Fruit fly (Drosophila melanogaster) whole organism, prepupa: ENCODE measurements around the gene CG14803.
A peak's percentile ranks its signal among the peaks of the same experiment; 100 is the strongest.

Source experiments
- CG10669 ChIP-seq: fragments of 200-800 bp; sonication (Bioruptor generic); optimal IDR thresholded peaks from 3 replicates; lab custom pipeline; 2018; ENCODE audit warnings: missing biosample characterization, mild to moderate bottlenecking, missing genetic modification characterization, moderate library complexity
- CG11294 ChIP-seq: fragments of 200-800 bp; sonication (Bioruptor generic); IDR thresholded peaks from 2 replicates; pipeline ENCODE4 v1.3.6; 2022; ENCODE audit warnings: missing biosample characterization, missing genetic modification characterization
- CG11762 ChIP-seq: fragments of 200-800 bp; sonication (Bioruptor generic); optimal IDR thresholded peaks from 3 replicates; lab custom pipeline; 2016; ENCODE audit warnings: missing biosample characterization, missing genetic modification characterization; ENCODE audit not compliant: insufficient read depth
- CG15336 ChIP-seq: fragments of 200-800 bp; sonication (Bioruptor generic); IDR thresholded peaks from 2 replicates; pipeline ENCODE4 v1.3.6; 2022; ENCODE audit warnings: missing biosample characterization, missing genetic modification characterization
- CG1621 ChIP-seq: fragments of 200-800 bp; sonication (Bioruptor generic); optimal IDR thresholded peaks from 3 replicates; lab custom pipeline; 2018; ENCODE audit warnings: missing biosample characterization, mild to moderate bottlenecking, missing genetic modification characterization
- CG16779 ChIP-seq: fragments of 200-800 bp; sonication (Bioruptor generic); optimal IDR thresholded peaks from 3 replicates; lab custom pipeline; 2017; ENCODE audit warnings: missing biosample characterization, mild to moderate bottlenecking, missing genetic modification characterization
- CG31627 ChIP-seq: fragments of 200-800 bp; sonication (Bioruptor generic); optimal IDR thresholded peaks from 3 replicates; lab custom pipeline; 2016; ENCODE audit warnings: missing biosample characterization, missing genetic modification characterization
- CG34406 ChIP-seq: fragments of 200-800 bp; sonication (Bioruptor generic); optimal IDR thresholded peaks from 3 replicates; lab custom pipeline; 2016; ENCODE audit warnings: missing biosample characterization, missing genetic modification characterization
- CG3919 ChIP-seq: fragments of 200-800 bp; sonication (Bioruptor generic); optimal IDR thresholded peaks from 3 replicates; lab custom pipeline; 2016; ENCODE audit warnings: missing biosample characterization, missing genetic modification characterization
- CG6163 ChIP-seq: fragments of 200-800 bp; sonication (Bioruptor generic); IDR thresholded peaks from 3 replicates; pipeline ENCODE4 v1.3.6; 2022; ENCODE audit warnings: missing biosample characterization, missing genetic modification characterization
- CG6276 ChIP-seq: fragments of 200-800 bp; sonication (Bioruptor generic); optimal IDR thresholded peaks from 2 replicates; lab custom pipeline; 2017; ENCODE audit warnings: missing biosample characterization, mild to moderate bottlenecking, missing genetic modification characterization
- CG6808 ChIP-seq: fragments of 200-800 bp; sonication (Bioruptor generic); optimal IDR thresholded peaks from 3 replicates; lab custom pipeline; 2017; ENCODE audit warnings: missing biosample characterization, missing genetic modification characterization, mild to moderate bottlenecking, moderate library complexity, missing genetic modification reagents
- CG8632 ChIP-seq: fragments of 200-800 bp; sonication (Bioruptor generic); optimal IDR thresholded peaks from 3 replicates; lab custom pipeline; 2016; ENCODE audit warnings: missing biosample characterization, missing genetic modification characterization
- CG9139 ChIP-seq: fragments of 200-800 bp; sonication (Bioruptor generic); optimal IDR thresholded peaks from 3 replicates; lab custom pipeline; 2017; ENCODE audit warnings: missing biosample characterization, mild to moderate bottlenecking, missing genetic modification characterization
- Eip78C ChIP-seq: fragments of 200-800 bp; sonication (Bioruptor generic); peaks from one replicate; lab custom pipeline; 2016; ENCODE audit warnings: missing biosample characterization, missing genetic modification characterization
- Eip93F ChIP-seq: fragments of 200-800 bp; sonication (Bioruptor generic); optimal IDR thresholded peaks from 2 replicates; lab custom pipeline; 2016; ENCODE audit warnings: missing biosample characterization, mild to moderate bottlenecking, missing genetic modification characterization
- Ets96B ChIP-seq: fragments of 200-800 bp; optimal IDR thresholded peaks from 2 replicates; lab custom pipeline; 2019; ENCODE audit warnings: missing biosample characterization, mild to moderate bottlenecking, missing genetic modification characterization, moderate library complexity
- Hr38 ChIP-seq: sonication (Bioruptor generic); optimal IDR thresholded peaks from 2 replicates; lab custom pipeline; 2016; ENCODE audit warnings: missing biosample characterization, missing genetic modification characterization
- Hr39 ChIP-seq: fragments of 200-800 bp; sonication (Bioruptor generic); optimal IDR thresholded peaks from 2 replicates; lab custom pipeline; 2016; ENCODE audit warnings: missing biosample characterization, missing genetic modification characterization
- Hr4 ChIP-seq: fragments of 200-800 bp; sonication (Bioruptor generic); optimal IDR thresholded peaks from 3 replicates; lab custom pipeline; 2016; ENCODE audit warnings: missing biosample characterization, missing genetic modification characterization
- Lpt ChIP-seq: fragments of 200-800 bp; sonication (Bioruptor generic); optimal IDR thresholded peaks from 3 replicates; lab custom pipeline; 2016; ENCODE audit warnings: missing biosample characterization, missing genetic modification characterization
- Met ChIP-seq: fragments of 200-800 bp; sonication (Bioruptor generic); optimal IDR thresholded peaks from 3 replicates; lab custom pipeline; 2016; ENCODE audit warnings: missing biosample characterization, missing genetic modification characterization
- Sox14 ChIP-seq: fragments of 200-800 bp; sonication (Bioruptor generic); optimal IDR thresholded peaks from 3 replicates; lab custom pipeline; 2016; ENCODE audit warnings: missing biosample characterization, missing genetic modification characterization
- Sox15 ChIP-seq: fragments of 200-800 bp; sonication (Bioruptor generic); optimal IDR thresholded peaks from 3 replicates; lab custom pipeline; 2016; ENCODE audit warnings: missing biosample characterization, missing genetic modification characterization
- achi ChIP-seq: fragments of 200-800 bp; sonication (Bioruptor generic); optimal IDR thresholded peaks from 3 replicates; lab custom pipeline; 2016; ENCODE audit warnings: missing biosample characterization, missing genetic modification characterization
- acj6 ChIP-seq: fragments of 200-800 bp; sonication (Bioruptor generic); optimal IDR thresholded peaks from 3 replicates; lab custom pipeline; 2016; ENCODE audit warnings: missing biosample characterization, missing genetic modification characterization
- cyc ChIP-seq: fragments of 200-800 bp; sonication (Bioruptor generic); optimal IDR thresholded peaks from 3 replicates; lab custom pipeline; 2016; ENCODE audit warnings: missing biosample characterization, missing genetic modification characterization
- eg ChIP-seq: fragments of 200-800 bp; sonication (Bioruptor generic); IDR thresholded peaks from 3 replicates; pipeline ENCODE4 v1.3.6; 2022; ENCODE audit warnings: missing biosample characterization, missing genetic modification characterization
- esn ChIP-seq: fragments of 200-800 bp; sonication (Bioruptor generic); optimal IDR thresholded peaks from 2 replicates; lab custom pipeline; 2016; ENCODE audit warnings: missing biosample characterization, mild to moderate bottlenecking, missing genetic modification characterization, moderate library complexity
- fd85E ChIP-seq: fragments of 200-800 bp; sonication (Bioruptor generic); optimal IDR thresholded peaks from 3 replicates; lab custom pipeline; 2016; ENCODE audit warnings: missing biosample characterization, missing genetic modification characterization
- fkh ChIP-seq: fragments of 200-800 bp; sonication (Bioruptor generic); optimal IDR thresholded peaks from 3 replicates; lab custom pipeline; 2017; ENCODE audit warnings: missing biosample characterization, mild to moderate bottlenecking, missing genetic modification characterization, moderate library complexity
- lz ChIP-seq: fragments of 200-800 bp; sonication (Bioruptor generic); optimal IDR thresholded peaks from 3 replicates; lab custom pipeline; 2016; ENCODE audit warnings: missing biosample characterization, missing genetic modification characterization
- net ChIP-seq: fragments of 200-800 bp; sonication (Bioruptor generic); optimal IDR thresholded peaks from 3 replicates; lab custom pipeline; 2016; ENCODE audit warnings: missing biosample characterization, missing genetic modification characterization
- pdm3 ChIP-seq: fragments of 200-800 bp; sonication (Bioruptor generic); optimal IDR thresholded peaks from 3 replicates; lab custom pipeline; 2016; ENCODE audit warnings: missing biosample characterization, missing genetic modification characterization
- ss ChIP-seq, 2 experiments: fragments of 200-800 bp; sonication (Bioruptor generic); optimal IDR thresholded peaks; 2 replicates in 1 of 2; 3 replicates in 1 of 2; lab custom pipeline; 2017 to 2018; ENCODE audit warnings: mild to moderate bottlenecking in 2 of 2, missing biosample characterization in 2 of 2, missing genetic modification characterization in 2 of 2, moderate library complexity in 1 of 2
- svp ChIP-seq: fragments of 200-800 bp; sonication (Bioruptor generic); peaks from one replicate; lab custom pipeline; 2016; ENCODE audit warnings: missing biosample characterization, missing genetic modification characterization
- topi ChIP-seq: fragments of 200-800 bp; sonication (Bioruptor generic); optimal IDR thresholded peaks from 3 replicates; lab custom pipeline; 2016; ENCODE audit warnings: missing biosample characterization, missing genetic modification characterization
- vri ChIP-seq: fragments of 200-800 bp; sonication (Bioruptor generic); optimal IDR thresholded peaks from 3 replicates; lab custom pipeline; 2016; ENCODE audit warnings: missing biosample characterization, mild to moderate bottlenecking, missing genetic modification characterization

Gene CG14803

DNA sequence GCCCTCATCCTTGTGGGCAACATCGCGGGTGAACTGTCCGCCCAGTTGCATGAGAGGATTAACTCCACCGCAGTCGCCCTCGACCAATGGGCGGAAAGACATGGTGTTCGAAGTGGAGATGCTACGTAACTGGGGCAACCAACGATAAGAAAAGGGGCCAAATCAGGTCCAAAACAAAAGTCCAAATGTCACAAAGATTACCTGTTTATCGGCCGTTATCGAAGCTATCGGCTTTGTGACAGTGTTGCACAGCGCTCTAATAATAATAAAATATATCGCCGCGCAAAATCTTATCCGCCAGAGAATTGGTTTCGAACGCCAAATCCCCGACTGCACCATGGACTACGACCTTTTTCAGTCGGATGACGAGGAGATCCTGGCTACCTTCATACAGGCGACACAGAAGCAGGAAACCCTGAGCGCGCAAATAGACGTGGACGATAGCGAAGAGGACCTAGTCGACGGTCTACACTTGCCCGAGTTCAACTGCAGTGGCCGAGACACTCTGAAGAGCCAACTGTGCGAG is at the start of gene CG14803, which contains the start of gene Pex5:
Gene CG14803 (plus strand): TSS at position 285 of the 526 bp plus-strand sequence.
Gene Pex5 (minus strand): TSS at position 476 of the 526 bp plus-strand sequence.
- TF ChIP-seq lz (GFP tag; lab: Kevin White, UChicago) (no peak), Eip78C (peak; percentile 26), fkh (GFP tag; lab: Kevin White, UChicago) (no peak), esn (GFP tag; lab: Kevin White, UChicago) (peak; percentile 20), Sox14 (GFP tag; lab: Kevin White, UChicago) (no peak), svp (GFP tag; lab: Kevin White, UChicago) (peak; percentile 92)

DNA sequence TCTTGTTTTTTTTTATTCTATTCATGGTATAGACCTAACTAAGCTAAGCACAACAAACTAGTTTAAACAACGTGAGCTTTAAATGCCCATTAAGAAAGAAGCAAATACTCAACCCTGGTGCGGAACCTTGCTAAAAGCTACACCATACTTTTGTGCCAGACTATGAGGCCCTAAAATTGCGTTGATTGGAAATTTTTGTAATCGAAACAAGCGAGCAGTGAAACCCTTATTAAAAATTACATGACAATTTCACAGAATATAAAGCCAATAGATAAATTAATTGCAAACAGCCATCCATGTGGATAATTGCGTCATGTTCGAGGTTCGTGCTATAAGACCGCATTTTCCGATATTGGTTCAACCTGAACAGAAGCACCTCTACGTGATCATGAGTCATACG is 49.6 kb upstream of the CG14803 start:
- TF ChIP-seq Hr38 (GFP tag; lab: Kevin White, UChicago) (no peak), vri (GFP tag; lab: Kevin White, UChicago) (no peak), net (GFP tag; lab: Kevin White, UChicago) (no peak), CG9139 (GFP tag; lab: Kevin White, UChicago) (no peak), CG16779 (tag; lab: Kevin White, UChicago) (no peak), Hr39 (GFP tag; lab: Kevin White, UChicago) (no peak), CG34406 (no peak), fd85E (GFP tag; lab: Kevin White, UChicago) (no peak), CG10669 (no peak), Hr4 (no peak), topi (no peak), Sox15 (GFP tag; lab: Kevin White, UChicago) (no peak), fkh (GFP tag; lab: Kevin White, UChicago) (no peak), CG11294 (GFP tag; lab: Robert Waterston, UW) (no peak), CG3919 (GFP tag; lab: Kevin White, UChicago) (no peak), CG31627 (GFP tag; lab: Kevin White, UChicago) (no peak), CG15336 (GFP tag; lab: Robert Waterston, UW) (no peak), CG1621 (tag; lab: Kevin White, UChicago) (no peak)
- TF ChIP-seq, all 60 proteins: peak for 0

DNA sequence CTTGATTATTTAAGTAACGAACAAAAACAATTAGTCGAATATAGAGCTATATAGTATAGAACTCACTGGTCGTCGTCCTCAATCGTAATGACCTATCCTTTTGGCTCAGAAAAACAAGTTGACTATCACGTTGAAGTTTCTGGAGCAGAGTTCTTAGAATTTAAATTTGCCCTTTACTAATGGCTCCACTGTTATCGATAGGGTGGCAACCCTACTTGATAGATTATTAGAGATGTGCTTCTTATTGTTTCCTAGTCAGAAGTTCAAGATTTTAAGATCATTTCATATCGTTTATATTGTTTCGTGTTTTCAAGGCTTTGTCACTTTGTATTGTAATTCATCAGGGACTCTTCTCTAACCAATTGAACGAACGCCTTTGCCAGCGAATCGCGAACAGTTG is 48.4 kb upstream of the CG14803 start, which contains the start of gene CG14810:
Gene CG14810 (minus strand): TSS at position 101 of the 400 bp plus-strand sequence.
- TF ChIP-seq fkh (GFP tag; lab: Kevin White, UChicago) (no peak), cyc (GFP tag; lab: Kevin White, UChicago) (no peak), lz (GFP tag; lab: Kevin White, UChicago) (no peak), CG3919 (GFP tag; lab: Kevin White, UChicago) (no peak), Ets96B (tag; lab: Kevin White, UChicago) (no peak), eg (GFP tag; lab: Robert Waterston, UW) (no peak), net (GFP tag; lab: Kevin White, UChicago) (no peak), ss (GFP tag; optimal IDR thresholded peaks at IDR 0.05; lab: Kevin White, UChicago) (no peak), CG6808 (GFP tag; lab: Kevin White, UChicago) (no peak), acj6 (no peak), Lpt (no peak), CG9139 (GFP tag; lab: Kevin White, UChicago) (no peak)

DNA sequence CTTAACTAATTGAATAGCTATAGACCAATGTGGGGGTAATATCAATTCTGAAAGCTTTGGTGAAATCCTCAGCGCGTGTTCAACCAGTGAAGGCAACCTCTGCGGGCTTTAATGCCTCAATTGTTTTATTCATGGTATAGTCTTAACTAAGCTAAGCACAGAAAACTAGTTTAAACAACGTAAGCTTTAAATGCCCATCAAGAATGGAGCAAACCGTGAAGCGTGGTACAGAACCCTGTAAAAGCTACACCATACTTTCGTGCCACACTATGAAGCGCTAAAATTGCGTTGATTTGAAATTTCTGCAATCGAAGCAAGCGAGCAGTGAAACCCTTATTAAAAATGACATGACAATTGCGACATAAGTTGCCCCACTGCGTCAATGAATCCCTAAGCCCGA is 47.6 kb upstream of the CG14803 start:
- no peak for TF ChIP-seq cyc (GFP tag; lab: Kevin White, UChicago)
- no peak for TF ChIP-seq CG8632 (GFP tag; lab: Kevin White, UChicago)
- TF ChIP-seq fkh (GFP tag; lab: Kevin White, UChicago), result no peak
- no peak for TF ChIP-seq pdm3 (GFP tag; lab: Kevin White, UChicago)
- no peak for TF ChIP-seq net (GFP tag; lab: Kevin White, UChicago)
- no peak for TF ChIP-seq Eip93F
- no peak for TF ChIP-seq CG10669
- TF ChIP-seq achi (GFP tag; lab: Kevin White, UChicago), result no peak
- TF ChIP-seq Sox15 (GFP tag; lab: Kevin White, UChicago), result no peak
- TF ChIP-seq CG11762, result no peak
- TF ChIP-seq Hr4, result no peak
- TF ChIP-seq Met (GFP tag; lab: Kevin White, UChicago), result no peak
- no peak for TF ChIP-seq CG15336 (GFP tag; lab: Robert Waterston, UW)
- TF ChIP-seq CG6163 (GFP tag; lab: Robert Waterston, UW), result no peak
- no peak for TF ChIP-seq topi
- TF ChIP-seq Hr39 (GFP tag; lab: Kevin White, UChicago), result no peak
- no peak for TF ChIP-seq fd85E (GFP tag; lab: Kevin White, UChicago)
- no peak for TF ChIP-seq Hr38 (GFP tag; lab: Kevin White, UChicago)
- no peak for TF ChIP-seq CG6276 (GFP tag; lab: Kevin White, UChicago)
- TF ChIP-seq CG31627 (GFP tag; lab: Kevin White, UChicago), result no peak
